Fruit fly (Drosophila melanogaster) whole organism: Measurements from ENCODE around the gene CG7408.

Source experiments
- CG8478 ChIP-seq: fragments of >200 bp; optimal IDR thresholded peaks from 2 replicates; lab custom pipeline; 2018; ENCODE audit warnings: inconsistent platforms
- Dll ChIP-seq: fragments of >200 bp; optimal IDR thresholded peaks from 2 replicates; lab custom pipeline; 2017
- EcR ChIP-seq, 2 experiments: fragments of >200 bp; optimal IDR thresholded peaks; 2 replicates each; lab custom pipeline; 2017; ENCODE audit warnings: missing biosample characterization in 2 of 2, missing genetic modification characterization in 2 of 2, missing genetic modification reagents in 2 of 2
- psq ChIP-seq: fragments of >200 bp; optimal IDR thresholded peaks from 2 replicates; lab custom pipeline; 2017
- usp ChIP-seq: fragments of >200 bp; optimal IDR thresholded peaks from 2 replicates; lab custom pipeline; 2017; ENCODE audit warnings: missing biosample characterization, missing genetic modification characterization, mixed read lengths

dm6 chr3L:17846982-17847355 lies 31.9 kb upstream of the CG7408 start:
- TF ChIP-seq Dll (lab: Kevin White, UChicago) (no peak), usp (GFP tag; lab: Kevin White, UChicago) (no peak), psq (no peak), CG8478 (lab: Kevin White, UChicago) (no peak), EcR (GFP tag; optimal IDR thresholded peaks at IDR 0.05; lab: Kevin White, UChicago) (no peak)
